Worm (Caenorhabditis elegans): ENCODE results near the gene F10B5.2.

DNA sequence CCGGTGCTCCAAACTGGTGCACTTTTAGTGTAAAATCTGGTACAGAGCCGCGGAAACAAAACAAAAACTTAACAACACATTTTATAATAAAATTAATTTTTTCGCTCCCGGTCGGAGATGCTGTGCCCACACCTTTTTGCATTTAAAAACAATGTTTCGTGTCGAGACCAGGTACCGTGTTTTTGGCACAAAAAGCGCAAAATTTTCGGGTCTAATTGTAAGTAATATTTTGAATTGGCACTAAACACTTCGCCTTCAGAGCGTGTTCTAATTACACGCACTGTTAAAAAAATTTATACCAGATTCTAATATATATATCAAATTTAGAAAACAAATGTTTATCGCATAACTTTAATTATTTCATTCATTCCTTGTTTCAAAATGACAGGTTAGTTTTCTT is 36.9 kb downstream of the F10B5.2 start, which contains the start of gene dylt-3:
- TF ChIP-seq ZK546.5 (tag; optimal IDR thresholded peaks at IDR 0.05) (no peak), lin-13 (GFP tag; optimal IDR thresholded peaks at IDR 0.05) (no peak), php-3 (GFP tag; IDR thresholded peaks at IDR 0.05) (no peak), unc-62 (GFP tag; optimal IDR thresholded peaks at IDR 0.05 in 1 of 2) (no peak), unc-62 (tag; optimal IDR thresholded peaks at IDR 0.05) (no peak), unc-130 (GFP tag; optimal IDR thresholded peaks at IDR 0.05) (no peak), lir-3 (tag; optimal IDR thresholded peaks at IDR 0.05) (no peak)

Data from whole organism, L4 larva.